Worm (Caenorhabditis elegans) whole organism, young adult: ENCODE results near the gene ssu-1.

Experiments
- F39B2.1 ChIP-seq: fragments of 200-800 bp; sonication (Bioruptor generic); IDR thresholded peaks from 2 replicates; pipeline ENCODE4 v1.3.6; 2022; ENCODE audit warnings: missing genetic modification reagents, missing genetic modification characterization, missing compliant biosample characterization
- T07F8.4 ChIP-seq: sonication (generic microtip); optimal IDR thresholded peaks from 2 replicates; lab custom pipeline; 2016; ENCODE audit warnings: mild to moderate bottlenecking, missing genetic modification characterization, moderate library complexity, missing compliant biosample characterization
- T26A5.8 ChIP-seq: sonication (generic microtip); optimal IDR thresholded peaks from 2 replicates; lab custom pipeline; 2016; ENCODE audit warnings: missing genetic modification characterization, missing compliant biosample characterization
- Y53G8AR.9 ChIP-seq: fragments of 200-800 bp; sonication (Bioruptor generic); conservative IDR thresholded peaks from 2 replicates; pipeline ENCODE4 v1.3.6; 2022; ENCODE audit warnings: missing genetic modification reagents, missing genetic modification characterization, missing compliant biosample characterization
- akir-1 ChIP-seq: fragments of 200-800 bp; sonication (Bioruptor generic); optimal IDR thresholded peaks from 2 replicates; lab custom pipeline; 2018; ENCODE audit warnings: mild to moderate bottlenecking, missing genetic modification characterization, moderate library complexity, missing compliant biosample characterization
- aptf-3 ChIP-seq: fragments of 200-800 bp; sonication (Bioruptor generic); IDR thresholded peaks from 2 replicates; pipeline ENCODE4 v1.3.6; 2022; ENCODE audit warnings: missing genetic modification characterization, missing compliant biosample characterization
- atf-7 ChIP-seq: sonication (generic microtip); optimal IDR thresholded peaks from 2 replicates; lab custom pipeline; 2017; ENCODE audit warnings: mild to moderate bottlenecking, missing genetic modification characterization, missing compliant biosample characterization
- attf-3 ChIP-seq: fragments of 200-800 bp; sonication (Bioruptor generic); conservative IDR thresholded peaks from 2 replicates; pipeline ENCODE4 v1.3.6; 2022; ENCODE audit warnings: missing genetic modification reagents, missing genetic modification characterization, missing compliant biosample characterization
- cebp-2 ChIP-seq: fragments of 200-800 bp; sonication (Bioruptor generic); IDR thresholded peaks from 2 replicates; pipeline ENCODE4 v1.3.6; 2022; ENCODE audit warnings: missing genetic modification characterization, missing compliant biosample characterization
- die-1 ChIP-seq: sonication (generic microtip); optimal IDR thresholded peaks from 2 replicates; lab custom pipeline; 2016; ENCODE audit warnings: missing genotype, mild to moderate bottlenecking, missing genetic modification characterization, missing compliant biosample characterization
- egl-18 ChIP-seq: fragments of 200-800 bp; sonication (Bioruptor generic); IDR thresholded peaks from 2 replicates; pipeline ENCODE4 v1.3.6; 2022; ENCODE audit warnings: missing genetic modification reagents, missing genetic modification characterization, missing compliant biosample characterization
- egl-44 ChIP-seq: fragments of 200-800 bp; sonication (Bioruptor generic); IDR thresholded peaks from 2 replicates; pipeline ENCODE4 v1.3.6; 2022; ENCODE audit warnings: missing genetic modification reagents, missing genetic modification characterization, missing compliant biosample characterization
- egrh-3 ChIP-seq: fragments of 200-800 bp; sonication (Bioruptor generic); IDR thresholded peaks from 2 replicates; pipeline ENCODE4 v1.3.6; 2022; ENCODE audit warnings: missing genetic modification reagents, missing genetic modification characterization, missing compliant biosample characterization
- ekl-4 ChIP-seq: fragments of 200-800 bp; sonication (Bioruptor generic); IDR thresholded peaks from 2 replicates; pipeline ENCODE4 v1.3.6; 2022; ENCODE audit warnings: missing genetic modification reagents, missing genetic modification characterization, missing compliant biosample characterization
- him-1 ChIP-seq: sonication (generic microtip); optimal IDR thresholded peaks from 2 replicates; lab custom pipeline; 2016; ENCODE audit warnings: missing genotype, missing genetic modification reagents, missing genetic modification characterization, missing compliant biosample characterization
- hsf-1 ChIP-seq: fragments of 200-800 bp; sonication (Bioruptor generic); IDR thresholded peaks from 2 replicates; pipeline ENCODE4 v1.3.6; 2022; ENCODE audit warnings: missing genetic modification reagents, missing genetic modification characterization, missing compliant biosample characterization
- lag-1 ChIP-seq: fragments of 200-800 bp; sonication (Bioruptor generic); IDR thresholded peaks from 2 replicates; pipeline ENCODE4 v1.3.6; 2022; ENCODE audit warnings: missing genetic modification reagents, missing genetic modification characterization, missing compliant biosample characterization
- let-526 ChIP-seq: fragments of 200-800 bp; sonication (Bioruptor generic); IDR thresholded peaks from 2 replicates; pipeline ENCODE4 v1.3.6; 2022; ENCODE audit warnings: missing genetic modification reagents, missing genetic modification characterization, missing compliant biosample characterization
- lin-26 ChIP-seq: fragments of 200-800 bp; sonication (Bioruptor generic); IDR thresholded peaks from 2 replicates; pipeline ENCODE4 v1.3.6; 2022; ENCODE audit warnings: missing genetic modification reagents, missing genetic modification characterization, missing compliant biosample characterization
- lin-54 ChIP-seq: fragments of 200-800 bp; sonication (Bioruptor generic); optimal IDR thresholded peaks from 2 replicates; lab custom pipeline; 2018; ENCODE audit warnings: mild to moderate bottlenecking, missing genetic modification characterization, missing compliant biosample characterization
- lsl-1 ChIP-seq: fragments of 200-800 bp; sonication (Bioruptor generic); optimal IDR thresholded peaks from 2 replicates; lab custom pipeline; 2018; ENCODE audit warnings: mild to moderate bottlenecking, missing genetic modification characterization, moderate library complexity, missing compliant biosample characterization
- nhr-27 ChIP-seq: fragments of 200-800 bp; sonication (Bioruptor generic); optimal IDR thresholded peaks from 2 replicates; lab custom pipeline; 2018; ENCODE audit warnings: mild to moderate bottlenecking, missing genetic modification characterization, moderate library complexity, missing compliant biosample characterization
- rpc-1 ChIP-seq, 2 experiments: fragments of 150-350 bp in 1 of 2; sonication (generic microtip) in 1 of 2; optimal IDR thresholded peaks; 2 replicates each; lab custom pipeline; 2014 to 2018; ENCODE audit warnings: missing biosample characterization in 1 of 2, missing genetic modification characterization in 1 of 2, missing genetic modification reagents in 1 of 2, missing genotype in 1 of 2
- tbp1 ChIP-seq: fragments of 200-800 bp; sonication (Bioruptor generic); optimal IDR thresholded peaks from 2 replicates; lab custom pipeline; 2018; ENCODE audit warnings: mild to moderate bottlenecking, missing genetic modification characterization, missing compliant biosample characterization
- zfh-2 ChIP-seq: fragments of 200-800 bp; sonication (Bioruptor generic); conservative IDR thresholded peaks from 2 replicates; pipeline ENCODE4 v1.3.6; 2022; ENCODE audit warnings: missing genetic modification reagents, missing genetic modification characterization, missing compliant biosample characterization

Gene ssu-1

DNA sequence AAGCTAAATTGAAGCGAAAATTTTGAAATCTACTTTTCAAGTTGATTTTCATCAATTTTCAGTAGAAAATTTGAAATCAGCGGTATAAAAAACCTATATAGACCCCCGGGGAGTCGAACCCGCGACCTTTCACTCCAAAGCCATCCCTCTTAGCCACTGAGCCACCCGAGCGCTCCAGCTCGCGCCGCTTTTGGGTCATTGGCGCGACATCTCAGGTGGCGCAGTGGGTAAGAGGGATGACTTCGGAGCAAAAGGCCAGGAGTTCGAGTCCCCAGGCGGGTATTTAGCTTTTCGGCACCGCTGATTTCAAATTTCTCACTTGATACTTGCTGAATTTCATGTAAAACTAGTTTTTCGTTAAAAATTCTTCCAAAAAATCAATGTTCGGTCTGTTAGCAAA is 6.4 kb downstream of the ssu-1 start (continued):
- no peak for TF ChIP-seq aptf-3 (GFP tag; lab: Robert Waterston, UW)
- no peak for TF ChIP-seq hsf-1 (GFP tag; lab: Robert Waterston, UW)
- TF ChIP-seq tbp1 (GFP tag; lab: Kevin White, UChicago): peak; percentile 39

DNA sequence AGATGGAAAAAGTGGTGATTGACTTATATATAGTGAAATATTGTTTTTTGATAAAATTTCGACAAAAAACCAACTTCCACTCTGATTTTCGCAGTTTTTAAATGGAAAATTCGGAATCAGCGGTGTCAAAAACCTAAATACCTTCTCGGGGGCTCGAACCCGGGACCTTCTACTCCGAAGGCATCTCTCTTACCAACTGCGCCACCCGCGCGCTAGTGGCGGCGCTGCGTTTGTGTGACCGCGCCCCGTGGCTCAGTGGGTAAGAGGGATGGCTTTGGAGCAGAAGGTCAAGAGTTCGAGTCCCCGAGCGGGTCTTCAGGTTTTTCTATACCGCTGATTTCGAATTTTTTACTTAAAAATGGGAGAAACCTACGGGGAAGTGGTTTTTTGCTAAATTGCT is 7.9 kb downstream of the ssu-1 start:
- no peak for TF ChIP-seq attf-3 (GFP tag; lab: Robert Waterston, UW)
- TF ChIP-seq zfh-2 (GFP tag; lab: Robert Waterston, UW): peak; percentile 80
- TF ChIP-seq die-1 (tag; lab: Kevin White, UChicago): no peak
- TF ChIP-seq egl-18 (GFP tag; lab: Robert Waterston, UW): no peak
- TF ChIP-seq cebp-2 (GFP tag; lab: Robert Waterston, UW): no peak
- no peak for TF ChIP-seq ekl-4 (GFP tag; lab: Robert Waterston, UW)
- no peak for TF ChIP-seq rpc-1 (optimal IDR thresholded peaks at IDR 0.05; lab: Kevin White, UChicago)
- no peak for TF ChIP-seq rpc-1 (tag; optimal IDR thresholded peaks at IDR 0.05; lab: Kevin White, UChicago)
- TF ChIP-seq F39B2.1 (GFP tag; lab: Robert Waterston, UW): no peak
- no peak for TF ChIP-seq akir-1
- TF ChIP-seq nhr-27 (tag; lab: Kevin White, UChicago): no peak
- TF ChIP-seq let-526: no peak
- TF ChIP-seq egrh-3 (GFP tag; lab: Robert Waterston, UW): peak; percentile 73

DNA sequence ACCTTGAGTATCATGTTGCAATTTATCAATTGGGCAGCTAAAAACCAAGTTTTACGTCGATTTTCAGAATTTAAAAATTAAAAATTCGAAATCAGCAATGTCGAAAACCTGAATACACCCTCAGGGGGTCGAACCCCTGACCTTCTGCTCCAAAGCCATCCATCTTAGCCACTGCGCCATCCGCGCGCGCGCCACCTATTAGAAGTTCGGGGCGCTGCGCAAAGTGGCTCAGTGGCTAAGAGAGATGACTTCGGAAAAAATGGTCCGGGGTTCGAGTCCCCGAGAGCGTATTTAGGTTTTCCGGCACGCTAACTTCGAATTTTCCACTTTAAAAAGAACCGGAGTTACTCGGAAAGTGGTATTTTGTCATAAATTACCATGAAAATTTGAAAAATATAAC is 8.7 kb downstream of the ssu-1 start:
- TF ChIP-seq atf-7 (tag; lab: Kevin White, UChicago) (no peak), Y53G8AR.9 (no peak), zfh-2 (GFP tag; lab: Robert Waterston, UW) (peak; percentile 55), egl-44 (no peak)

- TF ChIP-seq tbp1 (GFP tag; lab: Kevin White, UChicago): peak; percentile 54
- TF ChIP-seq rpc-1 (optimal IDR thresholded peaks at IDR 0.05; lab: Kevin White, UChicago): no peak
- peak; percentile 37 for TF ChIP-seq rpc-1 (tag; optimal IDR thresholded peaks at IDR 0.05; lab: Kevin White, UChicago)
- TF ChIP-seq T07F8.4 (tag; lab: Kevin White, UChicago): no peak
Measured at ce11 chrV:20123616-20124015, 9.4 kb downstream of the ssu-1 start.

ce11 chrV:20123010-20123409 is 10.1 kb downstream of the ssu-1 start:
- TF ChIP-seq zfh-2 (GFP tag; lab: Robert Waterston, UW) (peak; percentile 55; the same call in 1 of the 2 replicates), T26A5.8 (tag; lab: Kevin White, UChicago) (no peak)

- no peak for TF ChIP-seq let-526
- no peak for TF ChIP-seq lsl-1 (GFP tag; lab: Kevin White, UChicago)
- TF ChIP-seq lin-26 (GFP tag; lab: Robert Waterston, UW): no peak
- TF ChIP-seq lin-54 (GFP tag; lab: Kevin White, UChicago): no peak
- TF ChIP-seq him-1: no peak
- TF ChIP-seq zfh-2 (GFP tag; lab: Robert Waterston, UW): peak; percentile 69
Measured at ce11 chrV:20120623-20121165, 12.4 kb downstream of the ssu-1 start, which contains the start of gene ncx-1. Gene ncx-1 (minus strand): TSS chrV:20120673.

ce11 chrV:20119770-20120169 is 13.3 kb downstream of the ssu-1 start:
- TF ChIP-seq lag-1 (no peak), tbp1 (GFP tag; lab: Kevin White, UChicago) (peak; percentile 71), rpc-1 (optimal IDR thresholded peaks at IDR 0.05; lab: Kevin White, UChicago) (peak; percentile 17), rpc-1 (tag; optimal IDR thresholded peaks at IDR 0.05; lab: Kevin White, UChicago) (peak; percentile 62)
- TF ChIP-seq, all 124 proteins: peak for 2
